Worm (Caenorhabditis elegans) whole organism, late embryonic: Measurements from ENCODE around the gene fbxc-53.

Experiments
- ama-1 ChIP-seq: fragments of 150-350 bp; optimal IDR thresholded peaks from 2 replicates; lab custom pipeline; 2014
- ceh-18 ChIP-seq: sonication (generic microtip); optimal IDR thresholded peaks from 2 replicates; lab custom pipeline; 2016; ENCODE audit warnings: missing genetic modification characterization, missing compliant biosample characterization
- ceh-24 ChIP-seq: sonication (generic microtip); optimal IDR thresholded peaks from 2 replicates; lab custom pipeline; 2016; ENCODE audit warnings: mild to moderate bottlenecking, missing genetic modification characterization, missing compliant biosample characterization
- nhr-11 ChIP-seq: fragments of 150-350 bp; optimal IDR thresholded peaks from 2 replicates; lab custom pipeline; 2014; ENCODE audit warnings: missing biosample characterization, missing genetic modification characterization
- pha-2 ChIP-seq: sonication (generic microtip); optimal IDR thresholded peaks from 2 replicates; lab custom pipeline; 2017; ENCODE audit warnings: mild to moderate bottlenecking, missing genetic modification characterization, missing compliant biosample characterization

DNA sequence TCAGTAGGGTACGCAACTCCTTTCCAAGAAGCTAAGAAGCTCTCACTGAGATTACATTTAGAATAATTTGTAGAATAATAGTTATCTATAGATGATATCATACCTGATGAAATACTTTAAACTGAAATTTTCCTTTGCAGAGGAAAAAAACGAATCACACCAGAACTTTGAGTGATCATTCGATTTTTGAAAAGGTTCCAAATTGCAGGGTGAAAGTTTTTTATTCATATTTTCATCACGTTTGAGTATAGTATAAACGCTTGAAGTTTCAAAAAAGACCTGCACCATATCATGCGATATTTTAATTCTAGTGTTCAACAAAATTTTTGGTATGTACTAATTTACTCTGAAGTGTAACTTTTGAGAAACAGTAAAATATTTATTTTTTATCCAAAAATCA is 3.5 kb downstream of the fbxc-53 start, which contains the start of gene srh-100:
- TF ChIP-seq nhr-11 (tag; lab: Kevin White, UChicago), result no peak
- TF ChIP-seq ceh-24 (tag; lab: Kevin White, UChicago), result no peak
- TF ChIP-seq ama-1 (lab: Kevin White, UChicago), result no peak
- no peak for TF ChIP-seq ceh-18 (tag; lab: Kevin White, UChicago)
- no peak for TF ChIP-seq pha-2 (tag; lab: Kevin White, UChicago)
